Fruit fly (Drosophila melanogaster) whole organism, prepupa: Measurements from ENCODE around the gene Dus1.

Source experiments
- CG16779 ChIP-seq: fragments of 200-800 bp; sonication (Bioruptor generic); optimal IDR thresholded peaks from 3 replicates; lab custom pipeline; 2017; ENCODE audit warnings: missing biosample characterization, mild to moderate bottlenecking, missing genetic modification characterization
- CG6854 ChIP-seq: fragments of 200-800 bp; sonication (Bioruptor generic); optimal IDR thresholded peaks from 2 replicates; lab custom pipeline; 2017; ENCODE audit warnings: missing biosample characterization, mild to moderate bottlenecking, missing genetic modification characterization
- CG8119 ChIP-seq: fragments of 200-800 bp; sonication (Bioruptor generic); IDR thresholded peaks from 3 replicates; pipeline ENCODE4 v1.3.6; 2022; ENCODE audit warnings: missing biosample characterization, missing genetic modification characterization
- CG9139 ChIP-seq: fragments of 200-800 bp; sonication (Bioruptor generic); optimal IDR thresholded peaks from 3 replicates; lab custom pipeline; 2017; ENCODE audit warnings: missing biosample characterization, mild to moderate bottlenecking, missing genetic modification characterization
- Eip75B ChIP-seq: fragments of 200-800 bp; sonication (Bioruptor generic); optimal IDR thresholded peaks from 3 replicates; lab custom pipeline; 2016; ENCODE audit warnings: missing biosample characterization, missing genetic modification characterization
- Ets96B ChIP-seq: fragments of 200-800 bp; optimal IDR thresholded peaks from 2 replicates; lab custom pipeline; 2019; ENCODE audit warnings: missing biosample characterization, mild to moderate bottlenecking, missing genetic modification characterization, moderate library complexity
- Lpt ChIP-seq: fragments of 200-800 bp; sonication (Bioruptor generic); optimal IDR thresholded peaks from 3 replicates; lab custom pipeline; 2016; ENCODE audit warnings: missing biosample characterization, missing genetic modification characterization
- achi ChIP-seq: fragments of 200-800 bp; sonication (Bioruptor generic); optimal IDR thresholded peaks from 3 replicates; lab custom pipeline; 2016; ENCODE audit warnings: missing biosample characterization, missing genetic modification characterization
- dac ChIP-seq: fragments of 200-800 bp; sonication (Bioruptor generic); optimal IDR thresholded peaks from 2 replicates; lab custom pipeline; 2017; ENCODE audit warnings: missing biosample characterization, mild to moderate bottlenecking, missing genetic modification characterization
- fd85E ChIP-seq: fragments of 200-800 bp; sonication (Bioruptor generic); optimal IDR thresholded peaks from 3 replicates; lab custom pipeline; 2016; ENCODE audit warnings: missing biosample characterization, missing genetic modification characterization

dm6 chr2L:300877-301706 lies 29.5 kb upstream of the Dus1 start:
- TF ChIP-seq achi (GFP tag; lab: Kevin White, UChicago) (no peak), fd85E (GFP tag; lab: Kevin White, UChicago) (no peak), CG9139 (GFP tag; lab: Kevin White, UChicago) (no peak), CG6854 (GFP tag; lab: Kevin White, UChicago) (no peak), dac (GFP tag; lab: Kevin White, UChicago) (no peak), Ets96B (tag; lab: Kevin White, UChicago) (no peak), Lpt (no peak), Eip75B (GFP tag; lab: Kevin White, UChicago) (no peak), CG8119 (GFP tag; lab: Robert Waterston, UW) (no peak), CG16779 (tag; lab: Kevin White, UChicago) (no peak)
